Fruit fly (Drosophila melanogaster) whole organism, embryonic: ENCODE data around the gene CG5096.

ENCODE experiments used
- Bgb ChIP-seq: fragments of 200-800 bp; sonication (Bioruptor generic); IDR thresholded peaks from 2 replicates; pipeline ENCODE4 v1.3.6; 2022; ENCODE audit warnings: missing biosample characterization, missing genetic modification characterization; ENCODE audit not compliant: partially characterized antibody
- CG12769 ChIP-seq: fragments of 200-800 bp; sonication (Bioruptor generic); optimal IDR thresholded peaks from 2 replicates; lab custom pipeline; 2019; ENCODE audit warnings: missing biosample characterization, mild to moderate bottlenecking, missing genetic modification characterization, moderate library complexity
- CG12942 ChIP-seq: fragments of 200-800 bp; sonication (Bioruptor generic); optimal IDR thresholded peaks from 3 replicates; lab custom pipeline; 2016; ENCODE audit warnings: missing biosample characterization, missing genetic modification characterization
- CG17186 ChIP-seq: fragments of 200-800 bp; sonication (Bioruptor generic); optimal IDR thresholded peaks from 3 replicates; lab custom pipeline; 2017; ENCODE audit warnings: missing biosample characterization, missing genetic modification reagents, missing genetic modification characterization
- CG17385 ChIP-seq: fragments of 200-800 bp; sonication (Bioruptor generic); optimal IDR thresholded peaks from 3 replicates; lab custom pipeline; 2018; ENCODE audit warnings: missing biosample characterization, mild to moderate bottlenecking, missing genetic modification characterization
- CG17912 ChIP-seq: fragments of 200-800 bp; sonication (Bioruptor generic); optimal IDR thresholded peaks from 2 replicates; lab custom pipeline; 2018; ENCODE audit warnings: missing biosample characterization, mild to moderate bottlenecking, missing genetic modification characterization
- CG2120 ChIP-seq: fragments of 200-800 bp; sonication (Bioruptor generic); optimal IDR thresholded peaks from 3 replicates; lab custom pipeline; 2016; ENCODE audit warnings: missing biosample characterization, missing genetic modification characterization
- CG2199 ChIP-seq: fragments of 200-800 bp; sonication (Bioruptor generic); IDR thresholded peaks from 3 replicates; pipeline ENCODE4 v1.3.6; 2022; ENCODE audit warnings: missing biosample characterization, missing genetic modification characterization
- CG3065 ChIP-seq: fragments of 200-800 bp; sonication (Bioruptor generic); optimal IDR thresholded peaks from 2 replicates; lab custom pipeline; 2016; ENCODE audit warnings: missing biosample characterization, missing genetic modification characterization
- CG3726 ChIP-seq: fragments of 200-800 bp; sonication (Bioruptor generic); IDR thresholded peaks from 3 replicates; pipeline ENCODE4, ENCODE4 v1.3.6; 2022; ENCODE audit warnings: missing biosample characterization, missing genetic modification characterization
- CG6175 ChIP-seq: fragments of 200-800 bp; sonication (Bioruptor generic); IDR thresholded peaks from 3 replicates; pipeline ENCODE4 v1.3.6; 2022; ENCODE audit warnings: missing biosample characterization, missing genetic modification characterization
- CG7357 ChIP-seq: fragments of 200-800 bp; sonication (Bioruptor generic); IDR thresholded peaks from 3 replicates; pipeline ENCODE4 v1.3.6; 2022; ENCODE audit warnings: missing biosample characterization, missing genetic modification characterization
- CG9609 ChIP-seq: fragments of 200-800 bp; sonication (Bioruptor generic); optimal IDR thresholded peaks from 3 replicates; lab custom pipeline; 2016; ENCODE audit warnings: missing biosample characterization, missing genetic modification characterization
- CG9932 ChIP-seq: fragments of 200-800 bp; sonication (Bioruptor generic); IDR thresholded peaks from 2 replicates; pipeline ENCODE4 v1.3.6; 2022; ENCODE audit warnings: missing biosample characterization, missing genetic modification characterization
- Fer2 ChIP-seq: fragments of 200-800 bp; sonication (Bioruptor generic); optimal IDR thresholded peaks from 2 replicates; lab custom pipeline; 2018; ENCODE audit warnings: missing biosample characterization, mild to moderate bottlenecking, missing genetic modification characterization, moderate library complexity
- HmgZ ChIP-seq: fragments of 200-800 bp; sonication (Bioruptor generic); optimal IDR thresholded peaks from 2 replicates; lab custom pipeline; 2018; ENCODE audit warnings: missing biosample characterization, mild to moderate bottlenecking, missing genetic modification characterization
- Hsf ChIP-seq: fragments of 200-800 bp; sonication (Bioruptor generic); optimal IDR thresholded peaks from 3 replicates; lab custom pipeline; 2016; ENCODE audit warnings: missing biosample characterization, missing genetic modification characterization
- Mrtf ChIP-seq: fragments of 200-800 bp; sonication (Bioruptor generic); IDR thresholded peaks from 3 replicates; pipeline ENCODE4 v1.3.6; 2022; ENCODE audit warnings: missing biosample characterization, missing genetic modification characterization
- Oli ChIP-seq: fragments of 200-800 bp; sonication (Bioruptor generic); optimal IDR thresholded peaks from 2 replicates; lab custom pipeline; 2018; ENCODE audit warnings: missing biosample characterization, mild to moderate bottlenecking, missing genetic modification characterization, moderate library complexity
- PHDP ChIP-seq: fragments of 200-800 bp; sonication (Bioruptor generic); optimal IDR thresholded peaks from 3 replicates; lab custom pipeline; 2018; ENCODE audit warnings: missing biosample characterization, mild to moderate bottlenecking, missing genetic modification characterization, moderate library complexity
- Sry-β ChIP-seq: fragments of 200-800 bp; sonication (Bioruptor generic); optimal IDR thresholded peaks from 2 replicates; lab custom pipeline; 2018; ENCODE audit warnings: missing biosample characterization, mild to moderate bottlenecking, missing genetic modification characterization, moderate library complexity
- Ssrp ChIP-seq: fragments of 200-800 bp; sonication (Bioruptor generic); optimal IDR thresholded peaks from 2 replicates; lab custom pipeline; 2018; ENCODE audit warnings: missing biosample characterization, mild to moderate bottlenecking, missing genetic modification characterization, moderate library complexity
- TFAM ChIP-seq: fragments of 200-800 bp; sonication (Bioruptor generic); optimal IDR thresholded peaks from 2 replicates; lab custom pipeline; 2017; ENCODE audit warnings: missing biosample characterization, missing genetic modification characterization, inconsistent platforms
- bbx ChIP-seq: fragments of 200-800 bp; sonication (Bioruptor generic); IDR thresholded peaks from 2 replicates; pipeline ENCODE4 v1.3.6; 2022; ENCODE audit warnings: missing biosample characterization, missing genetic modification characterization; ENCODE audit not compliant: partially characterized antibody
- bcd ChIP-seq: fragments of 200-800 bp; sonication (Bioruptor generic); optimal IDR thresholded peaks from 2 replicates; lab custom pipeline; 2017; ENCODE audit warnings: missing biosample characterization, mild to moderate bottlenecking, missing genetic modification characterization
- cas ChIP-seq: fragments of 200-800 bp; sonication (Bioruptor generic); IDR thresholded peaks from 2 replicates; pipeline ENCODE4 v1.3.6; 2022; ENCODE audit warnings: missing biosample characterization, missing genetic modification characterization
- cato ChIP-seq: fragments of 200-800 bp; sonication (Bioruptor generic); optimal IDR thresholded peaks from 2 replicates; lab custom pipeline; 2016; ENCODE audit warnings: missing biosample characterization, missing genetic modification characterization, borderline replicate concordance
- chinmo ChIP-seq: fragments of 200-800 bp; sonication (Bioruptor generic); IDR thresholded peaks from 4 replicates; pipeline ENCODE4 v1.3.6; 2022; ENCODE audit warnings: missing biosample characterization, missing genetic modification characterization; ENCODE audit not compliant: partially characterized antibody
- chn ChIP-seq: fragments of 200-800 bp; sonication (Bioruptor generic); optimal IDR thresholded peaks from 2 replicates; lab custom pipeline; 2016; ENCODE audit warnings: missing biosample characterization, missing genetic modification characterization
- crc ChIP-seq: fragments of 200-800 bp; sonication (Bioruptor generic); optimal IDR thresholded peaks from 2 replicates; lab custom pipeline; 2016; ENCODE audit warnings: missing biosample characterization, missing genetic modification characterization
- dati ChIP-seq: fragments of 200-800 bp; sonication (Bioruptor generic); IDR thresholded peaks from 2 replicates; pipeline ENCODE4 v1.3.6; 2022; ENCODE audit warnings: missing biosample characterization, missing genetic modification characterization
- eyg ChIP-seq: fragments of 200-800 bp; sonication (Bioruptor generic); optimal IDR thresholded peaks from 3 replicates; lab custom pipeline; 2016; ENCODE audit warnings: missing biosample characterization, missing genetic modification characterization
- fd102C ChIP-seq: fragments of 200-800 bp; sonication (Bioruptor generic); optimal IDR thresholded peaks from 2 replicates; lab custom pipeline; 2018; ENCODE audit warnings: missing biosample characterization, mild to moderate bottlenecking, missing genetic modification characterization, moderate library complexity
- fd64A ChIP-seq: fragments of 200-800 bp; sonication (Bioruptor generic); optimal IDR thresholded peaks from 3 replicates; lab custom pipeline; 2018; ENCODE audit warnings: missing biosample characterization, mild to moderate bottlenecking, missing genetic modification characterization
- gem ChIP-seq: fragments of 200-800 bp; sonication (Bioruptor generic); optimal IDR thresholded peaks from 2 replicates; lab custom pipeline; 2019; ENCODE audit warnings: missing biosample characterization, mild to moderate bottlenecking, missing genetic modification characterization, moderate library complexity
- grau ChIP-seq: fragments of 200-800 bp; optimal IDR thresholded peaks from 3 replicates; lab custom pipeline; 2019; ENCODE audit warnings: missing biosample characterization, mild to moderate bottlenecking, missing genetic modification characterization, moderate library complexity
- jigr1 ChIP-seq: fragments of 200-800 bp; sonication (Bioruptor generic); IDR thresholded peaks from 3 replicates; pipeline ENCODE4 v1.3.6; 2022; ENCODE audit warnings: missing biosample characterization, missing genetic modification characterization
- kah ChIP-seq: fragments of 200-800 bp; sonication (Bioruptor generic); optimal IDR thresholded peaks from 2 replicates; lab custom pipeline; 2018; ENCODE audit warnings: missing biosample characterization, mild to moderate bottlenecking, missing genetic modification characterization
- oc ChIP-seq: fragments of 200-800 bp; sonication (Bioruptor generic); optimal IDR thresholded peaks from 2 replicates; lab custom pipeline; 2018; ENCODE audit warnings: missing biosample characterization, mild to moderate bottlenecking, missing genetic modification characterization, moderate library complexity
- sc ChIP-seq, 3 experiments: fragments of >200 bp in 2 of 3; fragments of 200-800 bp in 1 of 3; sonication (Bioruptor generic) in 1 of 3; optimal IDR thresholded peaks; 2 replicates in 2 of 3; 3 replicates in 1 of 3; lab custom pipeline; 2017; ENCODE audit warnings: mild to moderate bottlenecking in 1 of 3, missing biosample characterization in 1 of 3, missing genetic modification characterization in 1 of 3, missing genetic modification reagents in 1 of 3
- sima ChIP-seq: fragments of 200-800 bp; sonication (Bioruptor generic); optimal IDR thresholded peaks from 2 replicates; lab custom pipeline; 2016; ENCODE audit warnings: missing biosample characterization, missing genetic modification characterization
- sisA ChIP-seq: fragments of 200-800 bp; sonication (Bioruptor generic); IDR thresholded peaks from 2 replicates; pipeline ENCODE4 v1.3.6; 2022; ENCODE audit warnings: missing biosample characterization, missing genetic modification characterization
- slou ChIP-seq: fragments of 200-800 bp; sonication (Bioruptor generic); optimal IDR thresholded peaks from 3 replicates; lab custom pipeline; 2016; ENCODE audit warnings: missing biosample characterization, missing genetic modification characterization
- sna ChIP-seq: fragments of 200-800 bp; sonication (Bioruptor generic); IDR thresholded peaks from 2 replicates; pipeline ENCODE4 v1.3.6; 2022; ENCODE audit warnings: missing biosample characterization, missing genetic modification characterization; ENCODE audit not compliant: partially characterized antibody
- stwl ChIP-seq: fragments of 200-800 bp; sonication (Bioruptor generic); optimal IDR thresholded peaks from 3 replicates; lab custom pipeline; 2018; ENCODE audit warnings: missing biosample characterization, mild to moderate bottlenecking, missing genetic modification characterization, moderate library complexity
- tgo ChIP-seq: fragments of 200-800 bp; sonication (Bioruptor generic); IDR thresholded peaks from 3 replicates; pipeline ENCODE4 v1.3.6; 2022; ENCODE audit warnings: missing biosample characterization, missing genetic modification characterization
- tll ChIP-seq, 2 experiments: fragments of 200-800 bp in 1 of 2; fragments of >200 bp in 1 of 2; sonication (Bioruptor generic) in 1 of 2; optimal IDR thresholded peaks; 2 replicates each; lab custom pipeline; 2017 to 2019; ENCODE audit warnings: missing biosample characterization in 2 of 2, missing genetic modification characterization in 2 of 2, mild to moderate bottlenecking in 1 of 2, moderate library complexity in 1 of 2
- toy ChIP-seq: fragments of 200-800 bp; sonication (Bioruptor generic); IDR thresholded peaks from 2 replicates; pipeline ENCODE4 v1.3.6; 2022; ENCODE audit warnings: missing biosample characterization, missing genetic modification characterization
- wek ChIP-seq: fragments of 200-800 bp; sonication (Bioruptor generic); optimal IDR thresholded peaks from 3 replicates; lab custom pipeline; 2018; ENCODE audit warnings: missing biosample characterization, mild to moderate bottlenecking, missing genetic modification characterization, moderate library complexity

Gene CG5096

DNA sequence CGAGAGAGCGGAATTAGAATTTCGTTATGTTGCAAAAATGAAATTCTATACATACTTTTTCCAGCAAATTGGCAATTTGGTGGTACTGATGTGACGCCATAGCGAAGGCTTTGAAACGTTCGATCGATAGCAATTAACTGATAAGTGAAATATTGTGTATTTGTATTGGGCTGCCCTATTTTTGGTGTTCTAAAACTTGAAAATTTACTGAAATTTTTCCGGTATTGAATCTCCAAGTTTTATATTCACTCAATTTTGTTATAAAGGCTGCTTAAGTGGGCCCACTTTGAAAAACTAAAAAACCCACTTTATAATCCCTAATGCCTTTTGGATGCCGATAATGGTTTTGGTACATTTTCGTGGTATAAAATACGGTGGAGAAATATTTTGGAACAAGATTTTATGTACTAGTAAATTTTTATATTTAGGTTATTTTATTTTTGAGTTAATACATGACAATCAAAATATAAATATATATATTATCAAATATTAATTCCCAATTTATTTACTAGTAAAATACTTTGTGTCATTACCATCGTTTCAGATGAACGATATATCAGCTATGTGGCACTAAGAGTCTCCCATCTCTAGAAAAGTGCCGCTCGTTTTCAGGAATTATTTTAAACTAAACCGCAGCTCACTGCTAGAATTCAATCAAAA is 19.5 kb upstream of the CG5096 start, which contains the start of the genes Cand1 and pim (continued):
- no peak for TF ChIP-seq Sry-β (GFP tag; lab: Kevin White, UChicago)
- TF ChIP-seq sima (GFP tag; lab: Kevin White, UChicago) = no peak
- no peak for TF ChIP-seq CG7357 (GFP tag; lab: Robert Waterston, UW)
- TF ChIP-seq CG2120 (GFP tag; lab: Kevin White, UChicago) = peak; percentile 4
- TF ChIP-seq toy (GFP tag; lab: Robert Waterston, UW) = no peak
- peak; percentile 66 for TF ChIP-seq bbx (GFP tag; lab: Robert Waterston, UW)
- no peak for TF ChIP-seq gem (tag; lab: Kevin White, UChicago)
- TF ChIP-seq jigr1 (GFP tag; lab: Robert Waterston, UW) = no peak
- no peak for TF ChIP-seq CG6175 (GFP tag; lab: Robert Waterston, UW)
- TF ChIP-seq sisA (GFP tag; lab: Robert Waterston, UW) = no peak
- TF ChIP-seq Ssrp (tag; lab: Kevin White, UChicago) = no peak
- TF ChIP-seq fd64A (GFP tag; lab: Kevin White, UChicago) = no peak
- no peak for TF ChIP-seq CG17186 (GFP tag; lab: Kevin White, UChicago)
- no peak for TF ChIP-seq tgo (GFP tag; lab: Robert Waterston, UW)
- no peak for TF ChIP-seq cato (GFP tag; lab: Kevin White, UChicago)
- no peak for TF ChIP-seq Hsf (GFP tag; lab: Kevin White, UChicago)
- TF ChIP-seq kah (GFP tag; lab: Kevin White, UChicago) = no peak
- TF ChIP-seq CG12942 (GFP tag; lab: Kevin White, UChicago) = no peak
- no peak for TF ChIP-seq sna (GFP tag; lab: Robert Waterston, UW)
- no peak for TF ChIP-seq sc (optimal IDR thresholded peaks at IDR 0.05; lab: Kevin White, UChicago)
- TF ChIP-seq sc (GFP tag; optimal IDR thresholded peaks at IDR 0.05; lab: Kevin White, UChicago) = no peak
- peak; percentile 8 for TF ChIP-seq PHDP (tag; lab: Kevin White, UChicago)
- no peak for TF ChIP-seq CG2199 (GFP tag; lab: Robert Waterston, UW)
- no peak for TF ChIP-seq fd102C
- no peak for TF ChIP-seq eyg (GFP tag; lab: Kevin White, UChicago)
- TF ChIP-seq oc (tag; lab: Kevin White, UChicago) = no peak
- TF ChIP-seq CG9932 = peak; percentile 52; the same call in 1 of the 2 replicates
- no peak for TF ChIP-seq dati (GFP tag; lab: Robert Waterston, UW)
- peak; percentile 42 for TF ChIP-seq stwl (tag; lab: Kevin White, UChicago)
- no peak for TF ChIP-seq chn (GFP tag; lab: Kevin White, UChicago)
- TF ChIP-seq CG9609 (GFP tag; lab: Kevin White, UChicago) = no peak
- TF ChIP-seq wek (GFP tag; lab: Kevin White, UChicago) = no peak
- TF ChIP-seq bcd (GFP tag; lab: Kevin White, UChicago) = no peak
- peak; percentile 65 for TF ChIP-seq Bgb (GFP tag; lab: Robert Waterston, UW)
- no peak for TF ChIP-seq CG12769 (tag; lab: Kevin White, UChicago)
- no peak for TF ChIP-seq slou (GFP tag; lab: Kevin White, UChicago)
- TF ChIP-seq tll (GFP tag; optimal IDR thresholded peaks at IDR 0.05; lab: Kevin White, UChicago) = no peak
- TF ChIP-seq CG3065 (GFP tag; lab: Kevin White, UChicago) = no peak
- TF ChIP-seq chinmo = 0 out of 4 replicates have a peak, but pooled peaks have one; percentile 38
- no peak for TF ChIP-seq CG3726 (GFP tag; lab: Robert Waterston, UW)
- no peak for TF ChIP-seq CG17912 (GFP tag; lab: Kevin White, UChicago)
- TF ChIP-seq grau = peak; percentile 26
- no peak for TF ChIP-seq Oli (tag; lab: Kevin White, UChicago)
- no peak for TF ChIP-seq Mrtf (GFP tag; lab: Robert Waterston, UW)
- no peak for TF ChIP-seq Fer2 (tag; lab: Kevin White, UChicago)
- TF ChIP-seq crc = no peak
- TF ChIP-seq CG17385 (GFP tag; lab: Kevin White, UChicago) = no peak
- TF ChIP-seq cas (GFP tag; lab: Robert Waterston, UW) = no peak
- TF ChIP-seq TFAM (GFP tag; lab: Kevin White, UChicago) = no peak
- TF ChIP-seq HmgZ (tag; lab: Kevin White, UChicago) = no peak
